Worm (Caenorhabditis elegans): Measurements from ENCODE around the gene Y94H6A.5.
A peak's percentile ranks its signal among the peaks of the same experiment; 100 is the strongest.

Y94H6A.5 gene

DNA sequence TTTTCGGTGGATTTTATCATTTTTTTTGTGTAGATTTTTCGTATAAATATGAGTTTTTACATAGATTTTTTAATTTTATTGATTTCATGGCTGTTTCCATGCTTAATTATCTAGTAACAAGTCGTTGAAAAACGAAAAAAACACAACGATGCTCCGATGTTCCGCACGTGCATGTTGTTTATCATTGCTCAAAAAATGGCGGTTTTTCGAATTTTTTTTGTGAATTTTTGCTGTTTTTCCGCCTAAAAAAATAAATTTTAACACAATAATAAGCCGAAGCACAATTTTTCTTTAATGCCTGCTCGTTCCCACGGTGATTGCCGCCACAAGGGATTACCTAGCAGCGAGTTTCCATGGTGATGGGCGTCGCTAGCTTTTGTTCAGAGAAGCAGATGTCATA is 61.7 kb downstream of the Y94H6A.5 start:
- no peak for TF ChIP-seq ceh-36 (tag; optimal IDR thresholded peaks at IDR 0.05)
- no peak for TF ChIP-seq tra-4 (tag; optimal IDR thresholded peaks at IDR 0.05)
- no peak for TF ChIP-seq hmbx-1 (tag; optimal IDR thresholded peaks at IDR 0.05)
- no peak for TF ChIP-seq ceh-13 (GFP tag; optimal IDR thresholded peaks at IDR 0.05)
- no peak for TF ChIP-seq ets-7 (tag; optimal IDR thresholded peaks at IDR 0.05)
- TF ChIP-seq ama-1 (optimal IDR thresholded peaks at IDR 0.05), result no peak
- no peak for TF ChIP-seq sea-1 (GFP tag; conservative IDR thresholded peaks at IDR 0.05)

DNA sequence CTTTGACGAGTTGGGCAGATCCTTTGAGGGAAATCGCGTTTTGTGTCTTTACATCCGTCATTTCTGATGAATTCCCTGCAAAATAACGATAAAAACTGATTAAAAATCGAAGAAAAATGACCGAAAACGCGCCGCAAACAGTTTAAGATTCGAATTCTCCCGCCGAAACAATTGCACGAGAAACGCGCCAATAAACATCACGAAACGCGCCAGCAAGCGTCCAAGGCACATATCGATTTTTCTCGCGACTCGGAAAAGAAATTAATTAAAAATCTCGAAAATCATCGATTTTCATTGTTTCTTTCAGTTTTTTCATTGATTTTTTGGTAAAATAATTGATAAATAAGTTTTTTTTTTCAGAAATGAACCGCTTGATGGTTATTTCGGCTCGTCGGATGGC is 62.8 kb downstream of the Y94H6A.5 start, which contains the start of the genes mdf-2 and nduv-3:
mdf-2 (minus strand) TSS at position 176 of the 400 bp plus-strand sequence.
nduv-3 (plus strand) TSS at position 361 of the 400 bp plus-strand sequence.
- TF ChIP-seq sea-1 (GFP tag; conservative IDR thresholded peaks at IDR 0.05), result no peak
- TF ChIP-seq hnd-1 (tag; optimal IDR thresholded peaks at IDR 0.05), result no peak
- TF ChIP-seq tbx-11 (GFP tag; IDR thresholded peaks at IDR 0.05), result no peak
- no peak for TF ChIP-seq ceh-13 (GFP tag; optimal IDR thresholded peaks at IDR 0.05)

DNA sequence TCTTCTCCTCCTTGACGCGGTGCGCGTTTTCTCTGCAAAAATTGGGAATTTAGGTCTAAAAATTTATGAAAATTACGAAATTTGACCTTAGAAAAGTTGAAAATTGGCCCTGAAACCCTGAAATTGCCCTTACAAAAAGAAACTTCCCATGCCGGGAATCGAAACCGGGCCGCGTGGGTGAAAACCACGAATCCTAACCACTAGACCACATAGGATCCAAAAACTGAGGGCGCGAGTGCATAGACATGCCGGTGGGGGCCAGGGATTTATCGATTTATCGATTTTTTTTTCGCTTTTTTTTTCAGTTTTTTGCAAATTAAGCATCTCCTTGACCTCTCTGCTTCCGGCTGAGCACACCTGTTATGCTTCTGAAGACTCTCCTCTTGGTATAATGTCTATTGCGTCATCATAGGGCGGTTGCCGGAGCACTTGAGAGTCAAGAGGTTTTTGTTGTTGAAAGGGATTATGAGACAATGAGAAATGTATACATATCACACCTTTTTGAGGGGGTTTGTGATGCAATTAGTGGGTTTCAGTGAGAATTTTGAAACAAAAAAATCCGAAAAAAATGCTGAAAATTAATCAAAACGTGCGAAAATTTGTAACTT is 64.0 kb downstream of the Y94H6A.5 start:
- no peak for TF ChIP-seq F13C5.2 (tag; optimal IDR thresholded peaks at IDR 0.05)
- TF ChIP-seq ets-7 (tag; optimal IDR thresholded peaks at IDR 0.05), result peak; percentile 21
- peak; percentile 52; the same call in 1 of the 2 replicates for TF ChIP-seq tbx-37 (GFP tag; conservative IDR thresholded peaks at IDR 0.05)
- peak; percentile 73 for TF ChIP-seq tbx-11 (GFP tag; IDR thresholded peaks at IDR 0.05)
- no peak for TF ChIP-seq tra-4 (tag; optimal IDR thresholded peaks at IDR 0.05)
- TF ChIP-seq aly-1 (tag; optimal IDR thresholded peaks at IDR 0.05), result no peak
- TF ChIP-seq pes-1 (GFP tag; IDR thresholded peaks at IDR 0.05), result peak; percentile 71
- peak; percentile 12 for TF ChIP-seq hmg-4 (GFP tag; optimal IDR thresholded peaks at IDR 0.05)
- TF ChIP-seq ama-1 (optimal IDR thresholded peaks at IDR 0.05), result no peak
- TF ChIP-seq sea-1 (GFP tag; conservative IDR thresholded peaks at IDR 0.05), result peak; percentile 82
- peak; percentile 67 for TF ChIP-seq flt-1 (GFP tag; IDR thresholded peaks at IDR 0.05)
- TF ChIP-seq ceh-13 (GFP tag; optimal IDR thresholded peaks at IDR 0.05), result no peak
- TF ChIP-seq hmbx-1 (tag; optimal IDR thresholded peaks at IDR 0.05), result peak; percentile 47
- TF ChIP-seq B0310.2 (tag; optimal IDR thresholded peaks at IDR 0.05), result peak; percentile 21
- TF ChIP-seq scrt-1 (GFP tag; IDR thresholded peaks at IDR 0.05), result peak; percentile 75; the same call in 1 of the 2 replicates
- peak; percentile 64 for TF ChIP-seq ceh-36 (tag; optimal IDR thresholded peaks at IDR 0.05)
- peak; percentile 4 for TF ChIP-seq hnd-1 (tag; optimal IDR thresholded peaks at IDR 0.05)
